Worm (Caenorhabditis elegans) whole organism, late embryonic: ENCODE measurements around the gene mep-1.

Source experiments
- fax-1 ChIP-seq: sonication (generic microtip); optimal IDR thresholded peaks from 2 replicates; lab custom pipeline; 2016; ENCODE audit warnings: missing genotype, missing genetic modification characterization, missing compliant biosample characterization
- hlh-13 ChIP-seq: fragments of 200-800 bp; sonication (Bioruptor generic); optimal IDR thresholded peaks from 2 replicates; lab custom pipeline; 2018; ENCODE audit warnings: mild to moderate bottlenecking, missing genetic modification characterization, missing compliant biosample characterization
- nfya-1 ChIP-seq: sonication (generic microtip); optimal IDR thresholded peaks from 2 replicates; lab custom pipeline; 2017; ENCODE audit warnings: missing genetic modification characterization, mild to moderate bottlenecking, missing compliant biosample characterization, antibody characterized with exemption, moderate library complexity
- pag-3 ChIP-seq: sonication (generic microtip); optimal IDR thresholded peaks from 2 replicates; lab custom pipeline; 2016; ENCODE audit warnings: missing compliant biosample characterization, missing genetic modification characterization, borderline replicate concordance
- rnt-1 ChIP-seq: sonication (generic microtip); optimal IDR thresholded peaks from 2 replicates; lab custom pipeline; 2016; ENCODE audit warnings: missing genetic modification characterization, missing compliant biosample characterization
- tbx-7 ChIP-seq: sonication (generic microtip); optimal IDR thresholded peaks from 2 replicates; lab custom pipeline; 2016; ENCODE audit warnings: missing genotype, missing genetic modification characterization, missing compliant biosample characterization

The mep-1 gene

ce11 chrIV:11574331-11574730 lies 49.9 kb downstream of the mep-1 start:
- TF ChIP-seq rnt-1 (tag; lab: Kevin White, UChicago) = no peak
- TF ChIP-seq hlh-13 (GFP tag; lab: Kevin White, UChicago) = no peak
- no peak for TF ChIP-seq fax-1 (tag; lab: Kevin White, UChicago)
- TF ChIP-seq pag-3 (tag; lab: Kevin White, UChicago) = no peak
- TF ChIP-seq tbx-7 (tag; lab: Kevin White, UChicago) = no peak
- TF ChIP-seq nfya-1 (tag; lab: Kevin White, UChicago) = no peak
